Worm (Caenorhabditis elegans) whole organism, L4 larva: ENCODE measurements around the gene ZC250.4.

ENCODE experiments used
- F37D6.2 ChIP-seq: sonication (generic microtip); optimal IDR thresholded peaks from 2 replicates; lab custom pipeline; 2016; ENCODE audit warnings: mild to moderate bottlenecking, missing genetic modification characterization, missing compliant biosample characterization
- F44E2.7 ChIP-seq: fragments of 200-800 bp; sonication (Bioruptor generic); IDR thresholded peaks from 2 replicates; pipeline ENCODE4 v2.1.2; 2022; ENCODE audit warnings: missing genetic modification characterization, missing compliant biosample characterization
- Y105C5A.15 ChIP-seq: fragments of 200-800 bp; sonication (Bioruptor generic); IDR thresholded peaks from 2 replicates; pipeline ENCODE4 v1.3.6; 2022; ENCODE audit warnings: missing genetic modification characterization, missing compliant biosample characterization
- aha-1 ChIP-seq: fragments of 150-350 bp; peaks from one replicate; lab custom pipeline; 2014; ENCODE audit warnings: missing biosample characterization, missing genetic modification characterization
- ama-1 ChIP-seq: fragments of 150-350 bp; optimal IDR thresholded peaks from 2 replicates; lab custom pipeline; 2014; ENCODE audit warnings: inconsistent platforms, mixed read lengths
- ceh-32 ChIP-seq: sonication (generic microtip); optimal IDR thresholded peaks from 2 replicates; lab custom pipeline; 2016; ENCODE audit warnings: mild to moderate bottlenecking, missing genetic modification characterization, missing compliant biosample characterization; ENCODE audit not compliant: poor library complexity
- ceh-44 ChIP-seq: fragments of 200-800 bp; sonication (Bioruptor generic); IDR thresholded peaks from 2 replicates; pipeline ENCODE4 v1.3.6; 2022; ENCODE audit warnings: missing genetic modification reagents, missing genetic modification characterization, missing compliant biosample characterization
- ceh-62 ChIP-seq: sonication (generic microtip); optimal IDR thresholded peaks from 2 replicates; lab custom pipeline; 2017; ENCODE audit warnings: missing biosample characterization, missing genetic modification characterization
- cey-2 ChIP-seq: sonication (generic microtip); optimal IDR thresholded peaks from 3 replicates; lab custom pipeline; 2017; ENCODE audit warnings: missing genetic modification characterization, mild to moderate bottlenecking, missing compliant biosample characterization, antibody characterized with exemption, borderline replicate concordance; ENCODE audit not compliant: insufficient read depth
- daf-16 ChIP-seq, 3 experiments: sonication (generic microtip); optimal IDR thresholded peaks; 2 replicates each; lab custom pipeline; 2016 to 2017; ENCODE audit warnings: missing genetic modification characterization in 3 of 3, missing genetic modification reagents in 3 of 3, mild to moderate bottlenecking in 2 of 3, missing compliant biosample characterization in 2 of 3, missing biosample characterization in 1 of 3, moderate library complexity in 1 of 3
- daf-19 ChIP-seq: fragments of 200-800 bp; sonication (Bioruptor generic); conservative IDR thresholded peaks from 2 replicates; pipeline ENCODE4 v1.3.6; 2022; ENCODE audit warnings: missing genetic modification characterization, missing compliant biosample characterization
- dmd-6 ChIP-seq: fragments of 200-800 bp; sonication (Bioruptor generic); IDR thresholded peaks from 2 replicates; pipeline ENCODE4 v1.3.6; 2022; ENCODE audit warnings: missing genetic modification reagents, missing genetic modification characterization, missing compliant biosample characterization
- dve-1 ChIP-seq: sonication (generic microtip); optimal IDR thresholded peaks from 2 replicates; lab custom pipeline; 2017; ENCODE audit warnings: antibody characterized with exemption, mild to moderate bottlenecking, missing genetic modification characterization, missing compliant biosample characterization; ENCODE audit not compliant: insufficient read depth
- egl-43 ChIP-seq: fragments of 200-800 bp; sonication (Bioruptor generic); IDR thresholded peaks from 2 replicates; pipeline ENCODE4 v1.3.6; 2022; ENCODE audit warnings: missing genetic modification reagents, missing genetic modification characterization, missing compliant biosample characterization
- hif-1 ChIP-seq, 2 experiments: sonication (generic microtip); optimal IDR thresholded peaks; 2 replicates each; lab custom pipeline; 2016 to 2017; ENCODE audit warnings: missing compliant biosample characterization in 2 of 2, missing genetic modification characterization in 2 of 2, missing genetic modification reagents in 2 of 2, missing genotype in 2 of 2, mild to moderate bottlenecking in 1 of 2
- hlh-11 ChIP-seq: fragments of 200-800 bp; sonication (Bioruptor generic); optimal IDR thresholded peaks from 2 replicates; lab custom pipeline; 2018; ENCODE audit warnings: mild to moderate bottlenecking, missing genetic modification characterization, missing compliant biosample characterization
- lin-29 ChIP-seq: fragments of 200-800 bp; sonication (Bioruptor generic); IDR thresholded peaks from 2 replicates; pipeline ENCODE4 v1.3.6; 2022; ENCODE audit warnings: missing genetic modification reagents, missing genetic modification characterization, missing compliant biosample characterization
- lir-3 ChIP-seq: sonication (generic microtip); optimal IDR thresholded peaks from 2 replicates; lab custom pipeline; 2016; ENCODE audit warnings: mild to moderate bottlenecking, missing genetic modification characterization, missing compliant biosample characterization
- mdl-1 ChIP-seq, 2 experiments: fragments of 150-350 bp in 1 of 2; sonication (generic microtip) in 1 of 2; optimal IDR thresholded peaks; 2 replicates each; lab custom pipeline; 2014 to 2017; ENCODE audit warnings: missing biosample characterization in 2 of 2, missing genetic modification characterization in 2 of 2
- mep-1 ChIP-seq: fragments of 150-350 bp; sonication (generic microtip); optimal IDR thresholded peaks from 3 replicates; lab custom pipeline; 2014; ENCODE audit warnings: missing biosample characterization, missing genetic modification characterization
- mes-2 ChIP-seq: sonication (generic microtip); optimal IDR thresholded peaks from 2 replicates; lab custom pipeline; 2016; ENCODE audit warnings: missing genotype, mild to moderate bottlenecking, missing genetic modification characterization, missing compliant biosample characterization; ENCODE audit not compliant: poor library complexity, severe bottlenecking
- mxl-2 ChIP-seq: fragments of 200-800 bp; sonication (Bioruptor generic); conservative IDR thresholded peaks from 2 replicates; pipeline ENCODE4 v1.3.6; 2022; ENCODE audit warnings: missing genetic modification reagents, missing genetic modification characterization, missing compliant biosample characterization
- nhr-102 ChIP-seq: sonication (generic microtip); optimal IDR thresholded peaks from 2 replicates; lab custom pipeline; 2016; ENCODE audit warnings: mild to moderate bottlenecking, missing genetic modification characterization, moderate library complexity, missing compliant biosample characterization
- nhr-11 ChIP-seq: fragments of 150-350 bp; optimal IDR thresholded peaks from 2 replicates; lab custom pipeline; 2014; ENCODE audit warnings: missing biosample characterization, missing genetic modification characterization
- nhr-28 ChIP-seq: fragments of 150-350 bp; optimal IDR thresholded peaks from 2 replicates; lab custom pipeline; 2014; ENCODE audit warnings: missing biosample characterization, missing genetic modification characterization
- nhr-42 ChIP-seq: fragments of 200-800 bp; sonication (Bioruptor generic); IDR thresholded peaks from 2 replicates; pipeline ENCODE4 v1.3.6; 2022; ENCODE audit warnings: missing genetic modification characterization, missing compliant biosample characterization
- nhr-48 ChIP-seq: sonication (generic microtip); optimal IDR thresholded peaks from 2 replicates; lab custom pipeline; 2016; ENCODE audit warnings: mild to moderate bottlenecking, missing genetic modification characterization, missing compliant biosample characterization
- nhr-6 ChIP-seq: fragments of 150-350 bp; optimal IDR thresholded peaks from 2 replicates; lab custom pipeline; 2014; ENCODE audit warnings: missing biosample characterization, missing genetic modification characterization
- pha-4 ChIP-seq, 2 experiments: fragments of 150-350 bp in 1 of 2; fragments of 200-800 bp in 1 of 2; sonication (Bioruptor generic) in 1 of 2; IDR thresholded peaks in 1 of 2; optimal IDR thresholded peaks in 1 of 2; 2 replicates each; pipeline versions ENCODE4 v1.3.6 to Lab custom; 2014 to 2022; ENCODE audit warnings: missing genetic modification characterization in 2 of 2, missing genetic modification reagents in 2 of 2, missing biosample characterization in 1 of 2, missing compliant biosample characterization in 1 of 2
- pqm-1 ChIP-seq: sonication (generic microtip); optimal IDR thresholded peaks from 2 replicates; lab custom pipeline; 2017; ENCODE audit warnings: missing biosample characterization, missing genetic modification characterization
- rbr-2 ChIP-seq: sonication (generic microtip); optimal IDR thresholded peaks from 2 replicates; lab custom pipeline; 2016; ENCODE audit warnings: missing genotype, missing genetic modification characterization, missing compliant biosample characterization
- saeg-2 ChIP-seq: fragments of 200-800 bp; sonication (Bioruptor generic); IDR thresholded peaks from 2 replicates; pipeline ENCODE4 v1.3.6; 2022; ENCODE audit warnings: missing genetic modification reagents, missing genetic modification characterization, missing compliant biosample characterization
- spr-1 ChIP-seq: sonication (generic microtip); optimal IDR thresholded peaks from 2 replicates; lab custom pipeline; 2016; ENCODE audit warnings: mild to moderate bottlenecking, missing genetic modification characterization, missing compliant biosample characterization
- tra-1 ChIP-seq: fragments of 200-800 bp; sonication (Bioruptor generic); IDR thresholded peaks from 2 replicates; pipeline ENCODE4 v1.3.6; 2022; ENCODE audit warnings: missing genetic modification reagents, missing genetic modification characterization, missing compliant biosample characterization
- unc-62 ChIP-seq, 3 experiments: fragments of 150-350 bp in 1 of 3; sonication (generic microtip); optimal IDR thresholded peaks in 2 of 3; peaks in 1 of 3; 1 replicate in 1 of 3; 2 replicates in 2 of 3; lab custom pipeline; 2014 to 2017; ENCODE audit warnings: missing biosample characterization in 3 of 3, missing genetic modification characterization in 3 of 3, missing genetic modification reagents in 3 of 3, missing genotype in 1 of 3
- vab-7 ChIP-seq: fragments of 200-800 bp; sonication (Bioruptor generic); IDR thresholded peaks from 2 replicates; pipeline ENCODE4 v1.3.6; 2022; ENCODE audit warnings: missing genetic modification reagents, missing genetic modification characterization, missing compliant biosample characterization
- zag-1 ChIP-seq: fragments of 150-350 bp; optimal IDR thresholded peaks from 2 replicates; lab custom pipeline; 2014; ENCODE audit warnings: missing biosample characterization, missing genetic modification characterization
- zfp-2 ChIP-seq: sonication (generic microtip); optimal IDR thresholded peaks from 2 replicates; lab custom pipeline; 2016; ENCODE audit warnings: mild to moderate bottlenecking, missing genetic modification characterization, missing compliant biosample characterization
- zfp-3 ChIP-seq: fragments of 200-800 bp; sonication (Bioruptor generic); conservative IDR thresholded peaks from 2 replicates; pipeline ENCODE4 v1.3.6; 2022; ENCODE audit warnings: missing genetic modification reagents, missing genetic modification characterization, missing compliant biosample characterization
- ztf-11 ChIP-seq: fragments of 150-350 bp; optimal IDR thresholded peaks from 2 replicates; lab custom pipeline; 2014; ENCODE audit warnings: missing biosample characterization, missing genetic modification characterization

Gene ZC250.4

DNA sequence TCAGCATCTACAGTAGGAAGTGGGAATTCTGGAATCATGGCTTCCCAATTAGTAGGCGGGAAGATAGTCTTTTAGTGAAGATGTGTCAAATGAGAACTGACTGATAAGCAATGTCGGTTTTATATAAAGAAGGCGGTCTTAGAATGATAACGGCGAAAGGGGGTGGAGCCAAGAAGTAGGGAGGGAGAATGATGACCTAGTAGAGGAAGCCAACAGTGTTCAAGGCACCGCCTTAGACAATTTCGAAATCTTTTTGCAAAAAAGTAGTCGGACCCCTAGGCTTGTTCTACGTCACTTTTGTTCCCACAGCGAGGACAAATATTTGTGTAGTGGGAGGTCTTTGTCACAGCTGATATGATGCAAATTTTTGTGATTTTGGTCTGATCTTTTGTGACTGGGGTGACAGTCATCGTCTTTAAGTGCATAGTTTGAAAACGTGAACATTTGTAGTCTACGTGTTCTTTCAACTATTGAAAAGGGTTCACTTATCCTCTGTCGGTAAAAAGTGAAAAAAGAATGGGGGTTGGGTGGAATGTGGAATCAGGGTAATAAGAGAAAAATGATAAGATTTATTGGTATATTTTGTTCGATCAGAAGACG lies at the start of gene ZC250.4:
TSS of gene ZC250.4 (minus strand) at position 78 of the 600 bp plus-strand sequence.
- peak; percentile 41 for TF ChIP-seq dve-1
- TF ChIP-seq unc-62 (GFP tag; optimal IDR thresholded peaks at IDR 0.05 in 1 of 2; lab: Kevin White, UChicago), result peak in 1 of 2 experiments; percentile 14
- no peak for TF ChIP-seq unc-62 (tag; optimal IDR thresholded peaks at IDR 0.05; lab: Kevin White, UChicago)
- TF ChIP-seq aha-1 (tag; lab: Kevin White, UChicago), result peak; percentile 74
- TF ChIP-seq ztf-11 (tag; lab: Kevin White, UChicago), result no peak
- TF ChIP-seq mes-2, result peak; percentile 20
- TF ChIP-seq nhr-28 (tag; lab: Kevin White, UChicago), result peak; percentile 12
- no peak for TF ChIP-seq zfp-3 (GFP tag; lab: Robert Waterston, UW)
- no peak for TF ChIP-seq nhr-42 (GFP tag; lab: Robert Waterston, UW)
- TF ChIP-seq nhr-102 (tag; lab: Kevin White, UChicago), result peak; percentile 39
- peak; percentile 50 for TF ChIP-seq hlh-11 (tag; lab: Kevin White, UChicago)
- TF ChIP-seq ama-1, result peak; percentile 21
- TF ChIP-seq dmd-6 (GFP tag; lab: Robert Waterston, UW), result peak; percentile 54; the same call in 1 of the 2 replicates
- TF ChIP-seq nhr-48, result peak; percentile 51
- TF ChIP-seq hif-1 (tag; optimal IDR thresholded peaks at IDR 0.05; lab: Kevin White, UChicago), result peak in 1 of 2 experiments; percentile 73
- 0 out of 2 replicates have a peak, but pooled peaks have one; percentile 4 for TF ChIP-seq tra-1 (GFP tag; lab: Robert Waterston, UW)
- no peak for TF ChIP-seq zag-1 (tag; lab: Kevin White, UChicago)
- no peak for TF ChIP-seq Y105C5A.15 (GFP tag; lab: Robert Waterston, UW)
- no peak for TF ChIP-seq saeg-2 (GFP tag; lab: Robert Waterston, UW)
- TF ChIP-seq daf-19, result no peak
- no peak for TF ChIP-seq mep-1 (tag; lab: Kevin White, UChicago)

DNA sequence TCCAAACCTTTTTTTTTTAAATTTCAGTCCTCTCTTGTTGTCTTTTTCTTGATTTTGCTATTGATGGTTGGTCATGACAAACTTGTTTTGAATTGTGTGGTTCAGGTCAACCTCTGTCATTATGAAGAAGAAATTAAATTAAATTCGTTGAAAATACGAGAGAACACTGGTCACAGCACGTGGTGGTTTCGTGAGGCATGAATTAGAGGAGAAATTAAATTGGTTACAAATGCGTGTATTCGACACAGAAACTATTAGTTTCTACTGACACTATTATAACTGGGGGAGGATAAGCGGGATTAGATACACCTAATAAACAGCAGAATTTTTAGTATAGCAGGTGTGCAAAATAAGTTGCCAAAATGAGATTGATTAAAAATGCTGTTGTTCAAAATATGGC lies 39.1 kb upstream of the ZC250.4 start:
- no peak for TF ChIP-seq nhr-6 (tag; lab: Kevin White, UChicago)
- no peak for TF ChIP-seq F37D6.2 (tag; lab: Kevin White, UChicago)
- no peak for TF ChIP-seq lin-29
- no peak for TF ChIP-seq pqm-1 (tag; lab: Kevin White, UChicago)
- TF ChIP-seq mdl-1 (tag; optimal IDR thresholded peaks at IDR 0.05; lab: Kevin White, UChicago), result no peak
- TF ChIP-seq vab-7 (GFP tag; lab: Robert Waterston, UW), result no peak
- no peak for TF ChIP-seq mxl-2 (GFP tag; lab: Robert Waterston, UW)
- TF ChIP-seq ceh-44 (GFP tag; lab: Robert Waterston, UW), result no peak
- TF ChIP-seq pha-4 (GFP tag; IDR thresholded peaks at IDR 0.05; lab: Robert Waterston, UW), result no peak
- no peak for TF ChIP-seq pha-4 (tag; optimal IDR thresholded peaks at IDR 0.05; lab: Kevin White, UChicago)
- TF ChIP-seq spr-1 (tag; lab: Kevin White, UChicago), result no peak
- TF ChIP-seq F44E2.7 (GFP tag; lab: Robert Waterston, UW), result no peak
- TF ChIP-seq lir-3 (tag; lab: Kevin White, UChicago), result no peak
- no peak for TF ChIP-seq ceh-62
- no peak for TF ChIP-seq nhr-48
- no peak for TF ChIP-seq zfp-2 (tag; lab: Kevin White, UChicago)
- TF ChIP-seq cey-2 (tag; lab: Kevin White, UChicago), result no peak

DNA sequence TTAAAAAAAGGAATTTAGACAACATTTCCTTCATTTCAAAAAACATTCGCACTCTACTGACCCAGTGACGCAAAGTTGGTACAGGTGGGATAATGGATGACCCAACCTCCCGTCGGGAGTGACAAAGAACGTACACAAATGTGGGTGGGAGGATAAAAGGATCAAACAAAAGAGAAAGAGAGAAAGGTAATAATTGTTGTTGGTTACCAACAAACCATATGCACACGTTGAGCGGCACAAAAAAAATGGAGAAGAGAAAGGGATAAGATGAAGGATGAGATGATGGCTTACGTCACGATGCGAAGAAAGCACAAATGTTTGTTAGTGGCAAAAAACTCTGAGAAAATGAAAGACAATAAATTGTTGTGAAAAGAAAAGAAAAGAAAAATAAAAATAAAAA lies 38.7 kb upstream of the ZC250.4 start:
- TF ChIP-seq mdl-1 (tag; optimal IDR thresholded peaks at IDR 0.05; lab: Kevin White, UChicago) (no peak), zag-1 (tag; lab: Kevin White, UChicago) (no peak), rbr-2 (tag; lab: Kevin White, UChicago) (peak; percentile 15), nhr-28 (tag; lab: Kevin White, UChicago) (peak; percentile 12), egl-43 (GFP tag; lab: Robert Waterston, UW) (no peak), hlh-11 (tag; lab: Kevin White, UChicago) (peak; percentile 29), nhr-11 (tag; lab: Kevin White, UChicago) (peak; percentile 38), daf-16 (GFP tag; optimal IDR thresholded peaks at IDR 0.05; lab: Kevin White, UChicago) (peak in 1 of 2 experiments; percentile 67), daf-16 (tag; optimal IDR thresholded peaks at IDR 0.05; lab: Kevin White, UChicago) (no peak), ceh-32 (tag; lab: Kevin White, UChicago) (no peak)
